Fruit fly (Drosophila melanogaster) whole organism, adult: ENCODE results near the gene Csl4.

Experiments used
- CG1620 ChIP-seq: fragments of 200-800 bp; sonication (Bioruptor generic); optimal IDR thresholded peaks from 2 replicates; lab custom pipeline; 2016; ENCODE audit warnings: missing biosample characterization, missing genetic modification characterization
- CG5204 ChIP-seq: fragments of 200-800 bp; sonication (Bioruptor generic); optimal IDR thresholded peaks from 2 replicates; lab custom pipeline; 2016; ENCODE audit warnings: missing biosample characterization, missing genetic modification characterization
- CG7045 ChIP-seq: fragments of 200-800 bp; sonication (Bioruptor generic); optimal IDR thresholded peaks from 2 replicates; lab custom pipeline; 2017; ENCODE audit warnings: missing biosample characterization, mild to moderate bottlenecking, missing genetic modification characterization
- Clk ChIP-seq: fragments of 200-800 bp; sonication (Bioruptor generic); optimal IDR thresholded peaks from 2 replicates; lab custom pipeline; 2017; ENCODE audit warnings: missing biosample characterization, missing genetic modification characterization
- Hr96 ChIP-seq: fragments of 200-800 bp; sonication (Bioruptor generic); optimal IDR thresholded peaks from 2 replicates; lab custom pipeline; 2016; ENCODE audit warnings: missing biosample characterization, missing genetic modification characterization
- bab1 ChIP-seq: fragments of 200-800 bp; sonication (Bioruptor generic); optimal IDR thresholded peaks from 3 replicates; lab custom pipeline; 2019; ENCODE audit warnings: missing biosample characterization, mild to moderate bottlenecking, missing genetic modification characterization, moderate library complexity
- kay ChIP-seq: fragments of 200-800 bp; sonication (Bioruptor generic); peaks from one replicate; lab custom pipeline; 2016; ENCODE audit warnings: missing biosample characterization, missing genetic modification characterization, borderline replicate concordance
- ovo ChIP-seq: fragments of 200-800 bp; sonication (Bioruptor generic); optimal IDR thresholded peaks from 2 replicates; lab custom pipeline; 2016; ENCODE audit warnings: missing biosample characterization, missing genetic modification characterization
- pad ChIP-seq: fragments of 200-800 bp; sonication (Bioruptor generic); optimal IDR thresholded peaks from 3 replicates; lab custom pipeline; 2017; ENCODE audit warnings: missing biosample characterization, missing genetic modification characterization, mild to moderate bottlenecking, moderate library complexity, missing genetic modification reagents
- tj ChIP-seq: fragments of 200-800 bp; sonication (Bioruptor generic); optimal IDR thresholded peaks from 3 replicates; lab custom pipeline; 2017; ENCODE audit warnings: missing biosample characterization, mild to moderate bottlenecking, missing genetic modification characterization, moderate library complexity
- toe ChIP-seq: fragments of 200-800 bp; sonication (Bioruptor generic); optimal IDR thresholded peaks from 2 replicates; lab custom pipeline; 2016; ENCODE audit warnings: missing biosample characterization, missing genetic modification characterization

dm6 chr2L:11086357-11086924 is 36.9 kb downstream of the Csl4 start, which contains the start of gene CG16854:
- TF ChIP-seq toe (GFP tag; lab: Kevin White, UChicago) (no peak), CG7045 (GFP tag; lab: Kevin White, UChicago) (no peak), pad (GFP tag; lab: Kevin White, UChicago) (no peak), tj (GFP tag; lab: Kevin White, UChicago) (no peak), ovo (GFP tag; lab: Kevin White, UChicago) (no peak), kay (GFP tag; lab: Kevin White, UChicago) (no peak), CG1620 (GFP tag; lab: Kevin White, UChicago) (no peak), CG5204 (GFP tag; lab: Kevin White, UChicago) (no peak), Clk (GFP tag; lab: Kevin White, UChicago) (no peak), bab1 (no peak), Hr96 (GFP tag; lab: Kevin White, UChicago) (no peak)
